Worm (Caenorhabditis elegans): Measurements from ENCODE around the gene bcat-1.

DNA sequence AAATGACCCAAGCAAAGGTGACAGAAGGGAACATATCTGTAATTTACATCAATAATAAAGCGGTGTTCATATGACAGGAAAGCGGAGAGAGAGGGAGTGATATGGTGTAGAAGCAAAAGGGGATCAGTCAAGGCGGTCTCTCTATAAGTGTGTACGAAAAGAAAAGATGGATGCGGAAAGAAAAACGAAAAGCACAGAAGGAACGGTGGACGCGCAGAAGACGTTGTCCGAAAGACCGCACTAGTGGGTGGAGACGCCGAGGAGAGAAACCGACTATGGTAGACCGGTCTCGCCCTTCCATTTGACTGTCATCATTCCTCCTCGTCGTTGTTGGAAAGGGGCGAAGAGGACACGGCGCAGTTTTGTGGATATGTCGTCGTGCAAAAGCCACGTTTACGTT, 34.3 kb upstream of the bcat-1 start, which contains the start of gene C52G5.2:
- no peak for TF ChIP-seq athp-1 (tag; optimal IDR thresholded peaks at IDR 0.05)
- no peak for TF ChIP-seq him-1 (tag; optimal IDR thresholded peaks at IDR 0.05)
- TF ChIP-seq lin-54 (GFP tag; optimal IDR thresholded peaks at IDR 0.05) = no peak
- no peak for TF ChIP-seq madf-3 (GFP tag; IDR thresholded peaks at IDR 0.05)
- no peak for TF ChIP-seq Y67H2A.10 (GFP tag; conservative IDR thresholded peaks at IDR 0.05)
- TF ChIP-seq sdz-38 (tag; optimal IDR thresholded peaks at IDR 0.05) = no peak
- TF ChIP-seq madf-8 (GFP tag; conservative IDR thresholded peaks at IDR 0.05) = no peak
- TF ChIP-seq unc-62 (GFP tag; optimal IDR thresholded peaks at IDR 0.05) = no peak
- no peak for TF ChIP-seq nhr-27 (tag; optimal IDR thresholded peaks at IDR 0.05)

All from whole organism, young adult.